Fruit fly (Drosophila melanogaster): ENCODE data around the gene CG17666.

CG17666 gene

DNA sequence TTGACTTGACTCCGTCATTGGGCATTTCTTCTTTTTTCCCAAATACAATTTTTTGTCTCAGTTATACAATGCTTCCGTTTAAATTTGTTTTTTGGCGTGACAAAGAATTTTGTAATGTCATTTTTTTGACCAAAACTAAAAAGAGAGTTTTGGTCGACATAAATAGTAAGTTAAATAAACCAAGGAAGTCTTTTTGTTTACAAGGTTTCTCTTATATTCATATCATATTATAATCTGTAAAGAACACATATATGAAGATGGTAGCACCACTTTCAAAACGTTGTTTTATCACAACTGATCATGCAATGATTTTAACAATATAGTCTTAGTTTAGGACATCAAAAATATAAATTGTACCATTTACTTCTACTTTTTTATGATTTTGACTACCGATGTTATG lies at the start of gene CG17666, which contains the start of gene CG10969:
TSS of gene CG17666 (plus strand) at position 329 of the 400 bp plus-strand sequence.
TSS of gene CG10969 (minus strand) at position 101 of the 400 bp plus-strand sequence.
- TF ChIP-seq noc (tag; optimal IDR thresholded peaks at IDR 0.05), result no peak

- TF ChIP-seq noc (tag; optimal IDR thresholded peaks at IDR 0.05), result no peak
Observed at dm6 chr3L:12732742-12733141, 48.4 kb upstream of the CG17666 start.

DNA sequence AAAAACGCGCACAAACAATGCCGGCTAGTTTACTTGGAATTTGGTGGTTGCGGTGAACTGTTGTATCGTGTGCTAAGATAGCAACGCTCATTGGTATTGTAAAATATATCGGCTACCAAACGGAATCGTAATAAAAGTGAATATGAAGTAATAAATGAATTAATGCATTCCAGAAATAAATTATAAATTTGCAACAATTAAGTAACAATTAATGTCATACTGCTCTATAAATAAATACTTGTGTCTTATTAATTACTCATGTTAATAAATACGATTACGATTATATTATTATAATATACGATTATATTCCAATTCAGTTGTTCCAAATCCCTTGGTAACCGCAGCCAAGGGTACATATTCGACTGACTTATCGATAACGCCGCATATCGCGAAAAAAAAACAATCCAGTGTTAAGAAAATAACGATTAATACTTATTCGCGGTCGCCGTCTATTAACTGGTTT lies 46.5 kb upstream of the CG17666 start, which contains the start of the genes SmD1 and Ptp69D:
TSS of gene SmD1 (minus strand) at position 62 of the 463 bp plus-strand sequence.
TSS of gene Ptp69D (plus strand) at position 396 of the 463 bp plus-strand sequence.
- TF ChIP-seq noc (tag; optimal IDR thresholded peaks at IDR 0.05), result no peak

- TF ChIP-seq noc (tag; optimal IDR thresholded peaks at IDR 0.05), result no peak
Observed at dm6 chr3L:12735707-12736106, 45.4 kb upstream of the CG17666 start.

DNA sequence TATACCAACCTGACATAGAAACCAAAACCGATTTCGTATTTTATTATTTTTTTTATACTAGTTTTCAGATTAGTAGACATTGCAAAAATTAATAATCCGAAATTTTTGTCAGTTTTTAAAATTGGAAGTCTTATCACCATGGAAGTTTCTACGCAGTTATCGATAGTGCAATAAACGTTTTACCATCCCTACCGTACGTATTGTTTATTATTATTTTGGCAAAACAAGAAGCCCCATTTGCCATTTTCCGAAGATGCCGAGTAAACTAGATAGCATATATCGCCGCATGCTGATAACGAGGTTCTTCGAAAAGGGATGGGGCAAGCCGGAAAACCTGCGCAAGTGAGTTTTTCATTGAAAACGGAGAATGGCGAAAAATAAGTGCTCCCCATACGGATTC lies 39.5 kb upstream of the CG17666 start, which contains the start of gene CG32112:
TSS of gene CG32112 (plus strand) at position 111 of the 400 bp plus-strand sequence.
- TF ChIP-seq noc (tag; optimal IDR thresholded peaks at IDR 0.05), result no peak

- no peak for TF ChIP-seq noc (tag; optimal IDR thresholded peaks at IDR 0.05)
Observed at dm6 chr3L:12745121-12745770, 35.9 kb upstream of the CG17666 start, which contains the start of gene CG32109. Gene CG32109, plus strand, starts transcription at chr3L:12745344.

dm6 chr3L:12746241-12746640 lies 34.9 kb upstream of the CG17666 start:
- no peak for TF ChIP-seq noc (tag; optimal IDR thresholded peaks at IDR 0.05)

DNA sequence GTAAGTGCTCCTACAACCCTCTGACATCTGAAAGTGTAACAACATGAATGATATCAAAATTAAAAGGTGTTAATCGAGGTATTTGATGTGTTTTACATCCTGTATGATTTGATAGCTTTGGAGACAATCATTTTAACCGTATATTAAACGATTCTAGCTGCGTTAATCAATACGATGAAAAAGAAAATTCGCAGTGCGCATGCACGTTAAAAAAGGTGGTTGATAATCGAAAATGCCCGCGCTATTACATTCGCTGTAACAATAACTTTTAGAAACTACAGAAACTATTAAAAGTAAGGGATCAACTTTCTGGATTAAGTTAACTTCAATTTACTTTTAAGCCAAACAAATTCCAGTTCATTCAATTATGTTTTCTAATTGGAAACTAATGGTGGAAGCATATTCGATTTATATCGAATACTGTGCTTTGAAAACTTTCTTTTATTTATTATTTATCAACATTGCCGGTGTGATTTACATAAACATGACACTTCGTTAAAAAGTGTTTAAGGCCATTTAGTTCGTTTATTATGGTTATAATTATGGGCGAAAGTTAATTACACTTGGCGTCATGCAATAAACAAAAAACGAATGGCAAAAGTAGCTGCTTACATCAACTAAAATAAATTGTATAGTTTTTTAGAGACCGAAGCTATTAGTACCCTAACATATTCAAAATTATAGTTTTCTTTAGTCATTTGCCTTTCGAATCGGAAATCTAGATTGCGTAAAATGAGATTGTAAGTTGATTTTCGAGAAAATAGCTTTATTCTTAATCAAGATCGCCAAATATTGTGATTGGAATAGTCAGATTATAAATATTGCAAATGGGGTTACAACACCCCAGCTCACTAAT lies 32.2 kb upstream of the CG17666 start:
- no peak for TF ChIP-seq noc (tag; optimal IDR thresholded peaks at IDR 0.05)

DNA sequence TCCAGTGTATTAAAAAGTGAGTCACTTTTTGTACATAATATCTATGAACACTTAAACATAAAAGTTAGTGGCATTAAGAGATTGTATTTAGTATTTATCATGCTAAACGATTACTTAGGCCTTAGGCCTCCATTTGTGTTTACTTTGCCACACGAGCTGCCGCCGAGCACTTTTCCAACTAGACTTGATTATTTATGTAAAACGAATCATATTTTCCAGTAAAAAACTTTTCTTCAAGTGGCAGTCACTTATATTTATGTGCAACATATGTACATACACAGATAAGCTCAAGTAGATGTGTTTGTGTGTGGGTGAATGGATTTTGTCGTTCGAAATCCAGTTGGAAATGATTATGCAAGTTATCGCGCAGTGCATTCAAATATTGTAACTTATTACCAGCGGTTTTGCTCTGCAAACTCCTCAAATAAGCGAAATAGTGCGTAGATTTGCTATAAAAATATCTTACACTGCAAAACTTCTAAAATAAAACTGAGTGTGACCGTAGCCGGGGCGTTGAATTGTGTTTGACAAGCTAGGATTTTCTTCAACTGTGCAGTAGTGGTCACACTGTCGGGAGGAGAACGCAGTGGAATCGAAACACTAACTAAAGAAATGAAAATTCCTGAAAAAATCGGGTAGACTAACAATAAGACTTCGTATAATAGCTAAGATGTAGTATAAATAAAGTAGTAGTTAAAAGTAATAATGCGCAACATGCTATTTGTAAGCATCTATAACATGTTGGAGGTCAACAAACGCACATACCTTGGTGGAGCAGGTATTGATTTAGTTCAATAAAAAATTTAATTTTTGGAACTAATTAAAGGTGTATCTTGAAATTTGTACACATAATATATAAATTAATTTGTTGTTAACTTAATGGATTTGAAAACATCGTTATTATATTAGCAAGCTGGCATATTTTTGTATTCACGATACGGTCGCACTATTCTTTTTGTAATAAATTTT lies 31.3 kb upstream of the CG17666 start, which contains the start of the genes Klc and CG10984:
TSS of gene Klc (minus strand) at position 490 of the 969 bp plus-strand sequence.
TSS of gene CG10984 (plus strand) at position 553 of the 969 bp plus-strand sequence.
- TF ChIP-seq noc (tag; optimal IDR thresholded peaks at IDR 0.05), result no peak

dm6 chr3L:12754769-12755189 lies 26.3 kb upstream of the CG17666 start, which contains the start of the genes CG10973 and Vps13D:
Gene CG10973, minus strand, starts transcription at chr3L:12754774.
Gene Vps13D, plus strand, starts transcription at chr3L:12755049.
- TF ChIP-seq noc (tag; optimal IDR thresholded peaks at IDR 0.05), result no peak

DNA sequence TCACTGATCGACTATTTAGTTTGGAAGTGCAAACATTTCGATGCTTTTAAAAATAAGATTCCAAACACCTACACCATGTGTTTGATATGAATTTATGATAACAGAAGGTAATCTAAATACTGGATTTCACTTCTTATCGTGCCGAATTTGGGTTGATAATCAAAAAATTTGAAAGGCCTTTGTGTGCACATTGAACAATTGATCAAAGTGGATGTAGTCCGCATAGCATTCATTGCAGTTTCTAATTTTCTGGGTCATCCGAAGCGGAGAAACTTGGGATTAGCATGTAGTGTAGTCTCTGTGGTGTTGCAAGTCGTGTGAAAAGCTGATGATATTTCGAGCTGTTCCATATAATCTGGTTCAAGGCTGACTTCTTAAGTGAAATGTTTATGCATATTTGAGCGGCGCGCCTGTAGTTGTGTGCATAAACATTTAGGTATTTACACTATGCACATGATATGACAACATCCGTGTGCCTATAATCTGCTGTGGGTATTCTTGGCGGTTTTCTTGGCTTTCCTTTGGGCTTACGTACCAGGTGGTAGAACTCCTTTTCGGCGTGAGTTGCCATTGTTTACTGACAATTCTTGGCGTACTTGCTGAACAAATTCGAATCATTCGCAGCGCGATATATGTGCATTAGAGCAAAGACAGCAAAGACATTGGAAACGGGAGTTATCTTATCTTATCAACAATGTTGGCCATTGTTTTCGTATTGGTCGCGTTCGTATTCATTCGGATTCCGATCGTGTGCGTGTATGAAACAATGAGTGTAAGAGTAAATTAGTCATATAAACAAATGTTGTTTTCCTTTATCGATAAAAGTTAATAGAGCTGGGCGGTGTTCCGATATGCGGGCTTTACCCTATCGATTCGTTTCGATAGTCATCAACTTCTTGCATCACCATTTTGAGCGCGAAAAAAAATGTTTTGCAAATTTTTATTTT lies 8.1 kb upstream of the CG17666 start, which contains the start of gene Hip1:
TSS of gene Hip1 (minus strand) at position 834 of the 947 bp plus-strand sequence.
- TF ChIP-seq noc (tag; optimal IDR thresholded peaks at IDR 0.05), result no peak

DNA sequence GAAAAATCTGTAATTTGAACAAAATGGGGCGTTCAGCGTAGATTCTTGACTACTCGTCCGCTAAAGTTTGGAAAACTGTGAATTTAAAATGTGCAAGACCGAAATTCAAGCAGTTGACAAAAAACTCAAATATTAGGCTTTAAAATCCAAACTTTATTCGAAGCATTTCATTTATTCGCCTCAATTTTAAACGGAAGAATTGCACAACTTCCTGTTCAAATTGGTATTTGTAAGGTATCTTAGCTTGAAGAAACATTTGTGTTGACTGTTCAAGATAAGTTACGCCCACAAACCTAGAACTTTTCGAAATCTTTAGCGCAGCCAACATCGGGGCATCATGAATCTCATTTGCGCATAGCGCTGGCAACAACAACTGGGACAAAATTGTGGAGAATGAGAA lies 2.5 kb upstream of the CG17666 start, which contains the start of gene CG32106:
TSS of gene CG32106 (minus strand) at position 101 of the 400 bp plus-strand sequence.
- no peak for TF ChIP-seq noc (tag; optimal IDR thresholded peaks at IDR 0.05)

DNA sequence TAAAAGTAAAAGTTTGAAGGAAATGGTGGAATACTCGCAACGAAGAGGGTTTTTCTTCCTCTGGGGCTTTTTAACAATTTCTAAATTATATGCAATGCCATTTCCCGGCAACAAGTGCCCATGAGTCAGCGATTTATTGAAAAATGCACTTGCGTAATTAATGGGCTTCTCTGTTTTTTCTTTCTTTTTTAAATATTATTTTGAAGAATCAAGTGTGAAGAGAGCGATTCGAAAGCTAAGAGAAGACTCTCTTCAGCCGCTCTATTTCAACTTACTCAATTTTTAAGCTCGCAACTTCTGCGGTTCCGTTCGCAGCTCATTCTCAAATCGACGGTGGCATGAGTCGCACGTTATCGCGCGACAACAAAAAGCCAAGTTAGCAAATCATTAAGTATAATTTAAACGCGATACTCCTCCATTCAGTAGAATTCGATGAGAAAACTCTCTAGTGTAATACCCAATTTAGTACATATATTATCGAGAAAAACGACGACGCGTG lies 8.8 kb downstream of the CG17666 start, which contains the start of gene CG42709:
TSS of gene CG42709 (plus strand) at position 318 of the 499 bp plus-strand sequence.
- TF ChIP-seq noc (tag; optimal IDR thresholded peaks at IDR 0.05), result no peak
